Worm (Caenorhabditis elegans) whole organism, young adult: ENCODE results near the gene eco-1.
A peak's percentile ranks its signal among the peaks of the same experiment; 100 is the strongest.

Experiments
- B0336.3 ChIP-seq: fragments of 200-800 bp; sonication (Bioruptor generic); IDR thresholded peaks from 2 replicates; pipeline ENCODE4 v1.3.6; 2022; ENCODE audit warnings: missing genetic modification characterization, missing compliant biosample characterization
- C17E4.6 ChIP-seq: fragments of 200-800 bp; sonication (Bioruptor generic); IDR thresholded peaks from 2 replicates; pipeline ENCODE4 v1.3.6; 2022; ENCODE audit warnings: missing genetic modification reagents, missing genetic modification characterization, missing compliant biosample characterization
- F22D6.2 ChIP-seq: sonication (generic microtip); optimal IDR thresholded peaks from 2 replicates; lab custom pipeline; 2016; ENCODE audit warnings: mild to moderate bottlenecking, missing genetic modification characterization, missing compliant biosample characterization
- F37B4.10 ChIP-seq: fragments of 200-800 bp; sonication (Bioruptor generic); IDR thresholded peaks from 2 replicates; pipeline ENCODE4 v1.3.6; 2022; ENCODE audit warnings: missing genetic modification characterization, missing compliant biosample characterization
- F39B2.1 ChIP-seq: fragments of 200-800 bp; sonication (Bioruptor generic); IDR thresholded peaks from 2 replicates; pipeline ENCODE4 v1.3.6; 2022; ENCODE audit warnings: missing genetic modification reagents, missing genetic modification characterization, missing compliant biosample characterization
- F52B5.7 ChIP-seq: sonication (generic microtip); optimal IDR thresholded peaks from 2 replicates; lab custom pipeline; 2016; ENCODE audit warnings: mild to moderate bottlenecking, missing genetic modification characterization, missing compliant biosample characterization
- F55B11.4 ChIP-seq: sonication (generic microtip); optimal IDR thresholded peaks from 2 replicates; lab custom pipeline; 2016; ENCODE audit warnings: missing compliant biosample characterization, missing genetic modification characterization, borderline replicate concordance; ENCODE audit not compliant: insufficient read depth
- F57C9.4 ChIP-seq: sonication (generic microtip); optimal IDR thresholded peaks from 2 replicates; lab custom pipeline; 2017; ENCODE audit warnings: mild to moderate bottlenecking, missing genetic modification characterization, missing compliant biosample characterization
- T07F8.4 ChIP-seq: sonication (generic microtip); optimal IDR thresholded peaks from 2 replicates; lab custom pipeline; 2016; ENCODE audit warnings: mild to moderate bottlenecking, missing genetic modification characterization, moderate library complexity, missing compliant biosample characterization
- ZK185.1 ChIP-seq: sonication (generic microtip); optimal IDR thresholded peaks from 2 replicates; lab custom pipeline; 2016; ENCODE audit warnings: mild to moderate bottlenecking, missing genetic modification characterization, missing compliant biosample characterization; ENCODE audit not compliant: poor library complexity, severe bottlenecking
- ama-1 ChIP-seq, 3 experiments: fragments of 150-350 bp in 1 of 3; sonication (generic microtip) in 2 of 3; optimal IDR thresholded peaks; 2 replicates each; lab custom pipeline; 2014 to 2018; ENCODE audit warnings: missing biosample characterization in 2 of 3, missing genetic modification characterization in 2 of 3, missing genetic modification reagents in 2 of 3
- aptf-2 ChIP-seq: fragments of 200-800 bp; sonication (Bioruptor generic); conservative IDR thresholded peaks from 2 replicates; pipeline ENCODE4 v1.3.6; 2022; ENCODE audit warnings: missing genetic modification reagents, missing genetic modification characterization, missing compliant biosample characterization
- aptf-3 ChIP-seq: fragments of 200-800 bp; sonication (Bioruptor generic); IDR thresholded peaks from 2 replicates; pipeline ENCODE4 v1.3.6; 2022; ENCODE audit warnings: missing genetic modification characterization, missing compliant biosample characterization
- atf-7 ChIP-seq: sonication (generic microtip); optimal IDR thresholded peaks from 2 replicates; lab custom pipeline; 2017; ENCODE audit warnings: mild to moderate bottlenecking, missing genetic modification characterization, missing compliant biosample characterization
- athp-1 ChIP-seq: sonication (generic microtip); optimal IDR thresholded peaks from 2 replicates; lab custom pipeline; 2017; ENCODE audit warnings: mild to moderate bottlenecking, missing genetic modification characterization, missing compliant biosample characterization
- attf-5 ChIP-seq: fragments of 200-800 bp; sonication (Bioruptor generic); optimal IDR thresholded peaks from 2 replicates; lab custom pipeline; 2018; ENCODE audit warnings: mild to moderate bottlenecking, missing genetic modification characterization, missing compliant biosample characterization
- attf-6 ChIP-seq: fragments of 200-800 bp; sonication (Bioruptor generic); IDR thresholded peaks from 2 replicates; pipeline ENCODE4 v1.3.6; 2022; ENCODE audit warnings: missing genetic modification reagents, missing genetic modification characterization, missing compliant biosample characterization
- cebp-1 ChIP-seq, 2 experiments: fragments of 200-800 bp in 1 of 2; sonication (Bioruptor generic) in 1 of 2; sonication (generic microtip) in 1 of 2; IDR thresholded peaks in 1 of 2; optimal IDR thresholded peaks in 1 of 2; 2 replicates each; pipeline versions ENCODE4 v1.3.6 to Lab custom; 2017 to 2022; ENCODE audit warnings: missing compliant biosample characterization in 2 of 2, missing genetic modification characterization in 2 of 2, mild to moderate bottlenecking in 1 of 2, missing genetic modification reagents in 1 of 2, moderate library complexity in 1 of 2
- ceh-27 ChIP-seq: fragments of 200-800 bp; sonication (Bioruptor generic); optimal IDR thresholded peaks from 2 replicates; lab custom pipeline; 2018; ENCODE audit warnings: mild to moderate bottlenecking, missing genetic modification characterization, moderate library complexity, missing compliant biosample characterization
- egrh-3 ChIP-seq: fragments of 200-800 bp; sonication (Bioruptor generic); IDR thresholded peaks from 2 replicates; pipeline ENCODE4 v1.3.6; 2022; ENCODE audit warnings: missing genetic modification reagents, missing genetic modification characterization, missing compliant biosample characterization
- hlh-12 ChIP-seq: sonication (generic microtip); optimal IDR thresholded peaks from 2 replicates; lab custom pipeline; 2016; ENCODE audit warnings: missing genetic modification characterization, missing compliant biosample characterization
- hlh-26 ChIP-seq: fragments of 200-800 bp; sonication (Bioruptor generic); conservative IDR thresholded peaks from 2 replicates; pipeline ENCODE4 v1.3.6; 2022; ENCODE audit warnings: missing genetic modification reagents, missing genetic modification characterization, missing compliant biosample characterization
- hmg-1.2 ChIP-seq: fragments of 200-800 bp; sonication (Bioruptor generic); IDR thresholded peaks from 2 replicates; pipeline ENCODE4 v1.3.6; 2022; ENCODE audit warnings: missing genetic modification reagents, missing genetic modification characterization, missing compliant biosample characterization
- hsf-1 ChIP-seq: fragments of 200-800 bp; sonication (Bioruptor generic); IDR thresholded peaks from 2 replicates; pipeline ENCODE4 v1.3.6; 2022; ENCODE audit warnings: missing genetic modification reagents, missing genetic modification characterization, missing compliant biosample characterization
- lin-35 ChIP-seq, 3 experiments: fragments of 150-350 bp in 2 of 3; sonication (generic microtip) in 1 of 3; optimal IDR thresholded peaks; 2 replicates each; lab custom pipeline; 2014 to 2018; ENCODE audit warnings: missing biosample characterization in 3 of 3, missing genetic modification characterization in 3 of 3, missing genetic modification reagents in 3 of 3
- lin-40 ChIP-seq: sonication (generic microtip); optimal IDR thresholded peaks from 2 replicates; lab custom pipeline; 2016; ENCODE audit warnings: missing genetic modification characterization, mild to moderate bottlenecking, missing compliant biosample characterization, missing genotype, missing genetic modification reagents
- lin-54 ChIP-seq: fragments of 200-800 bp; sonication (Bioruptor generic); optimal IDR thresholded peaks from 2 replicates; lab custom pipeline; 2018; ENCODE audit warnings: mild to moderate bottlenecking, missing genetic modification characterization, missing compliant biosample characterization
- madf-10 ChIP-seq: sonication (generic microtip); optimal IDR thresholded peaks from 2 replicates; lab custom pipeline; 2016; ENCODE audit warnings: mild to moderate bottlenecking, missing genetic modification characterization, missing compliant biosample characterization
- madf-3 ChIP-seq: fragments of 200-800 bp; sonication (Bioruptor generic); IDR thresholded peaks from 2 replicates; pipeline ENCODE4 v1.3.6; 2022; ENCODE audit warnings: missing genetic modification reagents, missing genetic modification characterization, missing compliant biosample characterization
- mxl-1 ChIP-seq: sonication (generic microtip); optimal IDR thresholded peaks from 2 replicates; lab custom pipeline; 2016; ENCODE audit warnings: missing genetic modification characterization, missing compliant biosample characterization
- nhr-80 ChIP-seq: sonication (generic microtip); optimal IDR thresholded peaks from 2 replicates; lab custom pipeline; 2016; ENCODE audit warnings: missing genetic modification characterization, missing compliant biosample characterization
- repo-1 ChIP-seq: sonication (generic microtip); optimal IDR thresholded peaks from 2 replicates; lab custom pipeline; 2017; ENCODE audit warnings: mild to moderate bottlenecking, missing genetic modification characterization, missing compliant biosample characterization
- sdz-38 ChIP-seq: sonication (generic microtip); optimal IDR thresholded peaks from 2 replicates; lab custom pipeline; 2016; ENCODE audit warnings: missing genotype, missing genetic modification characterization, missing compliant biosample characterization
- snpc-1.3 ChIP-seq: sonication (generic microtip); optimal IDR thresholded peaks from 2 replicates; lab custom pipeline; 2017; ENCODE audit warnings: missing genetic modification characterization, mild to moderate bottlenecking, missing compliant biosample characterization, antibody characterized with exemption, moderate library complexity, missing genotype, missing genetic modification reagents; ENCODE audit not compliant: insufficient read depth
- tbp1 ChIP-seq: fragments of 200-800 bp; sonication (Bioruptor generic); optimal IDR thresholded peaks from 2 replicates; lab custom pipeline; 2018; ENCODE audit warnings: mild to moderate bottlenecking, missing genetic modification characterization, missing compliant biosample characterization
- tbx-9 ChIP-seq: sonication (generic microtip); optimal IDR thresholded peaks from 2 replicates; lab custom pipeline; 2016; ENCODE audit warnings: borderline replicate concordance, missing genetic modification characterization, inconsistent platforms, missing compliant biosample characterization
- xnd-1 ChIP-seq: sonication (generic microtip); optimal IDR thresholded peaks from 2 replicates; lab custom pipeline; 2016; ENCODE audit warnings: missing genotype, missing genetic modification reagents, missing genetic modification characterization, missing compliant biosample characterization
- zfh-2 ChIP-seq: fragments of 200-800 bp; sonication (Bioruptor generic); conservative IDR thresholded peaks from 2 replicates; pipeline ENCODE4 v1.3.6; 2022; ENCODE audit warnings: missing genetic modification reagents, missing genetic modification characterization, missing compliant biosample characterization
- zim-3 ChIP-seq: sonication (generic microtip); optimal IDR thresholded peaks from 2 replicates; lab custom pipeline; 2017; ENCODE audit warnings: mild to moderate bottlenecking, missing genetic modification characterization, moderate library complexity, missing compliant biosample characterization
- ztf-22 ChIP-seq: fragments of 200-800 bp; sonication (Bioruptor generic); optimal IDR thresholded peaks from 2 replicates; lab custom pipeline; 2018; ENCODE audit warnings: mild to moderate bottlenecking, missing genetic modification characterization, moderate library complexity, missing compliant biosample characterization

Gene eco-1

ce11 chrIII:7359037-7359548 lies at the start of gene eco-1, which contains the start of gene hmgr-1:
Gene eco-1 (minus strand): TSS chrIII:7359095.
Gene hmgr-1 (plus strand): TSS chrIII:7359498.
- no peak for TF ChIP-seq F39B2.1
- TF ChIP-seq lin-35 (GFP tag; optimal IDR thresholded peaks at IDR 0.05; lab: Kevin White, UChicago) = peak in 1 of 3 experiments; percentile 8
- TF ChIP-seq nhr-80 (tag; lab: Kevin White, UChicago) = no peak
- no peak for TF ChIP-seq lin-40 (tag; lab: Kevin White, UChicago)
- no peak for TF ChIP-seq cebp-1 (GFP tag; IDR thresholded peaks at IDR 0.05; lab: Robert Waterston, UW)
- peak; percentile 39 for TF ChIP-seq cebp-1 (tag; optimal IDR thresholded peaks at IDR 0.05; lab: Kevin White, UChicago)
- TF ChIP-seq ZK185.1 (tag; lab: Kevin White, UChicago) = no peak
- TF ChIP-seq aptf-3 (GFP tag; lab: Robert Waterston, UW) = no peak
- TF ChIP-seq F57C9.4 (tag; lab: Kevin White, UChicago) = no peak
- no peak for TF ChIP-seq F52B5.7 (tag; lab: Kevin White, UChicago)
- TF ChIP-seq madf-3 (GFP tag; lab: Robert Waterston, UW) = no peak
- TF ChIP-seq hmg-1.2 (GFP tag; lab: Robert Waterston, UW) = no peak
- TF ChIP-seq lin-54 (GFP tag; lab: Kevin White, UChicago) = peak; percentile 22
- TF ChIP-seq, all 124 proteins: peak for 3

DNA sequence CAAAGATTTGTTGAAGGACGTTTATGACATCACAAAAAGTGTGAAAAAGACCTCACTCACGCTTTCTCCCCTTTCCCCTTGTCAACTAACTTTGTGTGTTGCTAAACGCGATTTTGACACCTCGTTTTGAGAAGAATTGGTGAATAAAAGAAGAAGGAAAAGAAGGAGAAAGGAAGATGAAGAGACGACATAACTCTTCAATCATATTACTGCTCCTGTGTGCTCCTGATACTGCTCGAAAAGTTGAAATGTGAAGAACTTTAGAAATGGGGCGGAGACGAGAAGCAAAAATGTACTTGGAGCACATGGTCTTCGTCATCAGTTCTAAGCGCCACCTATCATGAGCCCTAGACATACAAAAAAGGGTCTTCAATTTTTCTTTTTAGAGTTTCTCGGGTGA lies 40.1 kb upstream of the eco-1 start:
- no peak for TF ChIP-seq lin-40 (tag; lab: Kevin White, UChicago)
- no peak for TF ChIP-seq athp-1 (tag; lab: Kevin White, UChicago)
- TF ChIP-seq zim-3 (tag; lab: Kevin White, UChicago) = no peak
- no peak for TF ChIP-seq hlh-26 (GFP tag; lab: Robert Waterston, UW)
- TF ChIP-seq tbp1 (GFP tag; lab: Kevin White, UChicago) = no peak
- TF ChIP-seq snpc-1.3 (tag; lab: Kevin White, UChicago) = no peak
- TF ChIP-seq mxl-1 (tag; lab: Kevin White, UChicago) = no peak
- TF ChIP-seq atf-7 (tag; lab: Kevin White, UChicago) = no peak
- TF ChIP-seq hlh-12 (tag; lab: Kevin White, UChicago) = no peak
- TF ChIP-seq tbx-9 = no peak
- TF ChIP-seq madf-10 (tag; lab: Kevin White, UChicago) = no peak
- TF ChIP-seq aptf-2 (GFP tag; lab: Robert Waterston, UW) = no peak
- no peak for TF ChIP-seq F22D6.2 (tag; lab: Kevin White, UChicago)
- TF ChIP-seq ztf-22 (GFP tag; lab: Kevin White, UChicago) = no peak
- no peak for TF ChIP-seq F37B4.10 (GFP tag; lab: Robert Waterston, UW)
- TF ChIP-seq B0336.3 (GFP tag; lab: Robert Waterston, UW) = no peak
- TF ChIP-seq xnd-1 (tag; lab: Kevin White, UChicago) = no peak
- no peak for TF ChIP-seq C17E4.6 (GFP tag; lab: Robert Waterston, UW)

ce11 chrIII:7397196-7397595 lies 38.3 kb upstream of the eco-1 start:
- TF ChIP-seq T07F8.4 (tag; lab: Kevin White, UChicago) (no peak), hmg-1.2 (GFP tag; lab: Robert Waterston, UW) (peak; percentile 29; the same call in 1 of the 2 replicates), ZK185.1 (tag; lab: Kevin White, UChicago) (no peak)

- TF ChIP-seq attf-6 (GFP tag; lab: Robert Waterston, UW) = no peak
- no peak for TF ChIP-seq egrh-3 (GFP tag; lab: Robert Waterston, UW)
- TF ChIP-seq attf-5 (GFP tag; lab: Kevin White, UChicago) = no peak
- TF ChIP-seq F55B11.4 (tag; lab: Kevin White, UChicago) = no peak
- TF ChIP-seq ama-1 (optimal IDR thresholded peaks at IDR 0.05; lab: Kevin White, UChicago) = no peak
- no peak for TF ChIP-seq ama-1 (GFP tag; optimal IDR thresholded peaks at IDR 0.05; lab: Kevin White, UChicago)
- TF ChIP-seq C17E4.6 (GFP tag; lab: Robert Waterston, UW) = no peak
- no peak for TF ChIP-seq repo-1 (tag; lab: Kevin White, UChicago)
- no peak for TF ChIP-seq sdz-38 (tag; lab: Kevin White, UChicago)
- no peak for TF ChIP-seq ceh-27 (GFP tag; lab: Kevin White, UChicago)
- TF ChIP-seq zfh-2 (GFP tag; lab: Robert Waterston, UW) = no peak
- TF ChIP-seq hsf-1 (GFP tag; lab: Robert Waterston, UW) = no peak
Observed at ce11 chrIII:7395354-7395753, 36.5 kb upstream of the eco-1 start, which contains the start of gene lgc-50. Gene lgc-50 (minus strand): TSS chrIII:7395454.
